Fruit fly (Drosophila melanogaster): ENCODE data around the gene Tasp1.
A peak's percentile ranks its signal among the peaks of the same experiment; 100 is the strongest.

dm6 chr3L:16060806-16061600, 26.3 kb downstream of the Tasp1 start:
- no peak; the same call in 2 of the 3 replicates for TF ChIP-seq CG4496 (GFP tag; IDR thresholded peaks at IDR 0.05)
- TF ChIP-seq CG15710 (tag; optimal IDR thresholded peaks at IDR 0.05), result no peak
- no peak for TF ChIP-seq CG13204 (GFP tag; optimal IDR thresholded peaks at IDR 0.05)
- peak; percentile 36 for TF ChIP-seq EcR (GFP tag; optimal IDR thresholded peaks at IDR 0.05)
- TF ChIP-seq CG8301 (tag; optimal IDR thresholded peaks at IDR 0.05), result peak; percentile 61
- TF ChIP-seq CG8159 (tag; optimal IDR thresholded peaks at IDR 0.05), result no peak
- no peak for TF ChIP-seq CG9948 (tag; optimal IDR thresholded peaks at IDR 0.05)
- TF ChIP-seq CG32121 (GFP tag; IDR thresholded peaks at IDR 0.05), result peak; percentile 31; the same call in 1 of the 2 replicates
- no peak for TF ChIP-seq Pif1B (GFP tag; optimal IDR thresholded peaks at IDR 0.05)
- no peak for TF ChIP-seq fd96Ca (GFP tag; IDR thresholded peaks at IDR 0.05)
